Worm (Caenorhabditis elegans): ENCODE results near the gene K07C5.2.
A peak's percentile ranks its signal among the peaks of the same experiment; 100 is the strongest.

The K07C5.2 gene

DNA sequence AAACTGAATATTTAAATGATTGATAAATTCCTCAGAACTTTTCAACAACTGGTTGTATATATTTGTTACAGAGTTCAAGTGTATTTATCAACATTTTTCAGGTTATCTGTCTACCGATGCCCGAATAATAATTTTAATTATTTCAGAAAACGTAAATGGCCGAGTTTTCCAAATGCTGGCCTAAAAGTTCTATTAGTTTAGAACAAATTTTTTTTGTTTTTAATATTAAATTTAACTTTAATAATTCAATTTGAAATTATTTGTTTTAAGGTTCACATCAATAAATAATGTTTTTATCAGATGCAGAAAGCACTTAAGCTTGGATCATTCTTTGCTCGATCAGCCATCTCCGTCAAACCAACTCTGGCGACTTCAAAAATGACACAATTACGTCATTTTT is 24.9 kb upstream of the K07C5.2 start, which contains the start of gene trx-2:
Gene trx-2 (plus strand): TSS at position 301 of the 400 bp plus-strand sequence.
- no peak for TF ChIP-seq tbx-37 (GFP tag; conservative IDR thresholded peaks at IDR 0.05)
- TF ChIP-seq hnd-1 (tag; optimal IDR thresholded peaks at IDR 0.05), result no peak
- TF ChIP-seq flt-1 (GFP tag; IDR thresholded peaks at IDR 0.05), result no peak
- no peak for TF ChIP-seq aly-1 (tag; optimal IDR thresholded peaks at IDR 0.05)
- TF ChIP-seq ceh-36 (tag; optimal IDR thresholded peaks at IDR 0.05), result no peak
- no peak for TF ChIP-seq tbx-11 (GFP tag; IDR thresholded peaks at IDR 0.05)
- no peak for TF ChIP-seq pes-1 (GFP tag; IDR thresholded peaks at IDR 0.05)
- TF ChIP-seq tra-4 (tag; optimal IDR thresholded peaks at IDR 0.05), result no peak
- no peak for TF ChIP-seq ceh-13 (GFP tag; optimal IDR thresholded peaks at IDR 0.05)
- TF ChIP-seq scrt-1 (GFP tag; IDR thresholded peaks at IDR 0.05), result no peak
- no peak for TF ChIP-seq sea-1 (GFP tag; conservative IDR thresholded peaks at IDR 0.05)
- no peak for TF ChIP-seq hmbx-1 (tag; optimal IDR thresholded peaks at IDR 0.05)
- TF ChIP-seq ama-1 (optimal IDR thresholded peaks at IDR 0.05), result no peak
- no peak for TF ChIP-seq F13C5.2 (tag; optimal IDR thresholded peaks at IDR 0.05)
- no peak for TF ChIP-seq ets-7 (tag; optimal IDR thresholded peaks at IDR 0.05)

DNA sequence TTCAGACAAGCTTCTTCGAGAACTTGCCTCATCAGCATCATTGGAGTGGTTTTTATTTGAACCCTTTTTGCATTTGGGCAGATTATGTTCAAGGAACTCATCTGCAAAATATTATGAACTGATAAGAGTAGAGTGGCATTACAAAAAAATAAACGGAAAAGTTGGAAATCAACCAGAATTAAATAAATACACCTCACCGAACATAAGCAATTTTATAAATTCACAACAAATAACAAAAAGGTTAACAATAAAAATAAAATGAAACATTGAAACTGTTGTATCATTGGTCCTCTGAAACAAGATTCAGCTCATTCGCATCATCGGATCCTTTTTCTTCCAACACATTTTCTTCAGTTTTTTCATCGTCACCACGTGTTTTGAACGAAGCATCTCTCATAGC is 22.0 kb upstream of the K07C5.2 start, which contains the start of gene asps-1:
Gene asps-1 (minus strand): TSS at position 101 of the 400 bp plus-strand sequence.
- TF ChIP-seq ceh-13 (GFP tag; optimal IDR thresholded peaks at IDR 0.05), result no peak
- no peak for TF ChIP-seq sea-1 (GFP tag; conservative IDR thresholded peaks at IDR 0.05)

DNA sequence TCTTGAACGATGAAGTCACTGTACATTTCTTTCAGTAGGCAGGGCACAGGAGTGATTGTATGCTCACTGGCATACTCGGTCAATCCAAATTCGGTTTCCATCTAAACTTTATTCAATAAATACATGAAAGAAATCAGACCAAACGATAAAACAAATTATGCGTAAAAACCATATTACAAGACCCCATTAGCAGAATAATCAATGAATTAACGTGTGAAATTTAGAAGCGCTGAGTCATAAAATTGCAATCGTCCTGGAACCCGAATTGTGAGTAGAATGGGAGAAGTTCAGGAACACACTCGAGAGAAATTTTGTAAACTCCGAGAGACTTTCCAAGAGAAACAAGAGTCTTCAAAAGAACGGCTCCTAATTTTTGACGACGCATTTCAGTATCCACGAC is 19.9 kb upstream of the K07C5.2 start, which contains the start of gene B0024.11:
Gene B0024.11 (minus strand): TSS at position 101 of the 400 bp plus-strand sequence.
- TF ChIP-seq ceh-36 (tag; optimal IDR thresholded peaks at IDR 0.05) (no peak), tra-4 (tag; optimal IDR thresholded peaks at IDR 0.05) (no peak), hmg-4 (GFP tag; optimal IDR thresholded peaks at IDR 0.05) (no peak), ama-1 (optimal IDR thresholded peaks at IDR 0.05) (no peak)

DNA sequence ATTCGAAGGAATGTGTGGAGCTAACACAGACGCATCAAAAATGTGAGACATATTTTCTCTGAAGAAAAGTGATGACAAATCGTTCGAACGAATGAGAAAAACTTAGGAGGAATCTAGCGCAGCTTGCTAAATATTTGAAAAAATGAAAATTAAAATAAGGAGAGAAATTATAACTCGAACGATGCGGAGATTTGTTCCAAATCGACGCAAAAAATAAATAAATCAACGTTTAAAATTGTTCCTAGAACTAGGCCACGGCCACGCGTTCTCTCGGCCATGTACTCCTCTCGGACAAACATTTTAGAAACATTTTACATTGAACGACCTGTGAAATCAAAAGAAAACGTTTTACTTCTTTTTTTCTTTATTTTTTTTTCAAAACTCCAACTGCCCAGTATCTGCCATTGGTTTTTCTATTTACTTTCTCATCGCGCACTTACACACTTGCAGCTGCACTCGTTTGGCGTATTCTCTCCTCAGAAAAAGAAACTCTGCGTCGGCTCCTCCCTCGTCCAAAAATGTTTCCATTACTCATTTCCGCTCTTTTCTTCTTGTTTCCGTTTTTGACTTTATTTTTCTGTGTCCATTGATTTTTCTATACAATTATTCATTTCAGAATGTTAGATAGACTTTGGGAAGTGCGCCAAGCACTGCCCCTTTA is 19.1 kb upstream of the K07C5.2 start, which contains the start of the genes gna-1 and B0024.13:
Gene gna-1 (minus strand): TSS at position 51 of the 661 bp plus-strand sequence.
Gene B0024.13 (plus strand): TSS at position 611 of the 661 bp plus-strand sequence.
- no peak for TF ChIP-seq hmbx-1 (tag; optimal IDR thresholded peaks at IDR 0.05)
- no peak for TF ChIP-seq hmg-4 (GFP tag; optimal IDR thresholded peaks at IDR 0.05)
- no peak for TF ChIP-seq B0310.2 (tag; optimal IDR thresholded peaks at IDR 0.05)
- TF ChIP-seq hnd-1 (tag; optimal IDR thresholded peaks at IDR 0.05), result no peak
- no peak for TF ChIP-seq ets-7 (tag; optimal IDR thresholded peaks at IDR 0.05)
- no peak for TF ChIP-seq flt-1 (GFP tag; IDR thresholded peaks at IDR 0.05)
- no peak for TF ChIP-seq pes-1 (GFP tag; IDR thresholded peaks at IDR 0.05)
- peak; percentile 41; the same call in 1 of the 2 replicates for TF ChIP-seq tbx-37 (GFP tag; conservative IDR thresholded peaks at IDR 0.05)
- TF ChIP-seq sea-1 (GFP tag; conservative IDR thresholded peaks at IDR 0.05), result no peak
- no peak for TF ChIP-seq scrt-1 (GFP tag; IDR thresholded peaks at IDR 0.05)
- no peak for TF ChIP-seq tbx-11 (GFP tag; IDR thresholded peaks at IDR 0.05)
- TF ChIP-seq tra-4 (tag; optimal IDR thresholded peaks at IDR 0.05), result no peak
- TF ChIP-seq ceh-13 (GFP tag; optimal IDR thresholded peaks at IDR 0.05), result no peak
- peak; percentile 8 for TF ChIP-seq aly-1 (tag; optimal IDR thresholded peaks at IDR 0.05)

DNA sequence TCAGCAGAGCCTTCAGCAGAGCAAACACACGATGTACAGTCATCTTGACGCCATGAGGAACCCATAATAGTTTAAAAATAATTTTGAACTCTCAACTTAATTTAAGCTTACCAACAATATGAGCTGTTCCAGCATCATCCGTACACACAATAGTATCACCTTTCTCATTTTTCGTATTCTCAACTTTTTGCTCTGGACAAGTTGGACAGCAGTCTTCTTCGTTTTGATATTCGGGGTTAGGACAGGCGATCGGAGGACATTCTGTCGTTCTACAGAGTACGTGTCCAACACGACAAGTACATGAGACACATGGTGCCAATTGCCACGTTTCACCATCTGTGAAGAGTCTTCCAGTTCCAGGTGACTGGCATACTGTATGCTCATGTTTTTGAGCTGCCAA is 15.8 kb upstream of the K07C5.2 start:
- TF ChIP-seq sea-1 (GFP tag; conservative IDR thresholded peaks at IDR 0.05) (no peak), F13C5.2 (tag; optimal IDR thresholded peaks at IDR 0.05) (no peak), hmbx-1 (tag; optimal IDR thresholded peaks at IDR 0.05) (no peak)

DNA sequence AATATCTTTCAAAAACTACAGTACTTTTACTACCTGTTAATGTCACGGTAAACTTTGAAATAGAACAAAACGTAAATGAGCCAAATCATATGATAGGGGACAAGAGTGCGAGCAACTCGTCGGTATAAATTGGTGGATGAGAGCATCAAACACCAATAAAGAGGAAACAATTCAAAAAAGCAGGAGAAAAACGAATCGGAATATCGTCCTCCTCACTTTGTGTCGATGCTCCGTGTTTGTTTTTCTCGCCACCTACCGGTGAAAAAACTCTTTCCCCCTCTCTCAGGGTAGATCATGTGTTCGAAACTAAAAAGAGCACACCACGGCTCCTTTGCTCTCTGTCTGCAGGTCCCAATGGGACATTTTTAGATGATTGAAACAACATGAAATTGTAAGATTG is 11.2 kb upstream of the K07C5.2 start:
- TF ChIP-seq ceh-13 (GFP tag; optimal IDR thresholded peaks at IDR 0.05) (no peak), aly-1 (tag; optimal IDR thresholded peaks at IDR 0.05) (no peak), B0310.2 (tag; optimal IDR thresholded peaks at IDR 0.05) (no peak), ama-1 (optimal IDR thresholded peaks at IDR 0.05) (no peak), hmg-4 (GFP tag; optimal IDR thresholded peaks at IDR 0.05) (no peak), scrt-1 (GFP tag; IDR thresholded peaks at IDR 0.05) (no peak), hnd-1 (tag; optimal IDR thresholded peaks at IDR 0.05) (no peak), ets-7 (tag; optimal IDR thresholded peaks at IDR 0.05) (no peak), tbx-37 (GFP tag; conservative IDR thresholded peaks at IDR 0.05) (no peak), tra-4 (tag; optimal IDR thresholded peaks at IDR 0.05) (no peak), flt-1 (GFP tag; IDR thresholded peaks at IDR 0.05) (no peak)

DNA sequence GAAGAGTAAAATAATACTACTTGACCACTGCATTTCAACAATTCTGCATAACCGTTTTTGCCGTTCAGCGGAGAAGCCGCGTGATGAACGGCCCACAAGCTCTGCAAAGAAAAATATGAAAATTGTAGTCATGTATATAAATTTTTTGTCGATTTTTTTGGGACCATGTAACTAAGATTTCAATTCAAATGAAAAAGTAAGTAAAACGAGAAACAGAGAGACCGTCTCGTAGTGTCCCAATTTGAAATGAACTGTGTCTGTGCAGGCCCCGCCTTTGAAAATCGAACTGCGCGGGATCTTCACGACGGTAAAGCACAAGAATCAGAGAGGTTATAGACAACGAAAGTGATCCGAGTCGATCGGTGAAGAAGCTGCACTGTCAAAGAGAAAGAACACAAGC is 7.3 kb upstream of the K07C5.2 start, which contains the start of gene crm-1:
Gene crm-1 (minus strand): TSS at position 101 of the 400 bp plus-strand sequence.
- TF ChIP-seq ceh-13 (GFP tag; optimal IDR thresholded peaks at IDR 0.05) (no peak), sea-1 (GFP tag; conservative IDR thresholded peaks at IDR 0.05) (no peak), tbx-37 (GFP tag; conservative IDR thresholded peaks at IDR 0.05) (no peak), flt-1 (GFP tag; IDR thresholded peaks at IDR 0.05) (no peak), scrt-1 (GFP tag; IDR thresholded peaks at IDR 0.05) (no peak), tbx-11 (GFP tag; IDR thresholded peaks at IDR 0.05) (no peak), aly-1 (tag; optimal IDR thresholded peaks at IDR 0.05) (no peak), ceh-36 (tag; optimal IDR thresholded peaks at IDR 0.05) (no peak), tra-4 (tag; optimal IDR thresholded peaks at IDR 0.05) (no peak), F13C5.2 (tag; optimal IDR thresholded peaks at IDR 0.05) (no peak), B0310.2 (tag; optimal IDR thresholded peaks at IDR 0.05) (no peak), pes-1 (GFP tag; IDR thresholded peaks at IDR 0.05) (no peak), hnd-1 (tag; optimal IDR thresholded peaks at IDR 0.05) (no peak), hmbx-1 (tag; optimal IDR thresholded peaks at IDR 0.05) (no peak), ets-7 (tag; optimal IDR thresholded peaks at IDR 0.05) (no peak)

DNA sequence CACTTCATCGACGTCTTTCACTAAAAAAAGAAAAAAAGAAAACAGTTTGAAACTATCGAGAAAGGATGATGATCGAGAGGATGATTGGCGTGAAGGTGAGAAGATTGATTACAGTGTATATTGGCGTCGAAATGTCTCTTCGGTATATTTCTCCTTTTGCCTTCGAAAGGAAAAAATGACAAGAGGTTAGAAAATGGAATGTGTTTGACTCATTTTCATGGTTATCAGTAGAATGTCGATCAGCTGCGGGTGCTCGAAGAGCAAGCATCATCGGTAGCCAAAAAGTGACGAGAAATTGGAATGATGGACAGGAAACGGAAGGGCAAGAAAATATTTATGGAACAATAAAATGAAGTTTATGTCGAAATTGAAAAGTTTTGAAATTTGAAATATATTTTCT is 5.5 kb upstream of the K07C5.2 start:
- TF ChIP-seq pes-1 (GFP tag; IDR thresholded peaks at IDR 0.05), result no peak

Measured in whole organism, early embryonic.